Fruit fly (Drosophila melanogaster) whole organism, embryonic: ENCODE data around the gene CG1233.

ENCODE experiments used
- B-H1 ChIP-seq: fragments of 200-800 bp; sonication (Bioruptor generic); IDR thresholded peaks from 3 replicates; pipeline ENCODE4 v1.3.6; 2022; ENCODE audit warnings: missing biosample characterization, missing genetic modification characterization
- Blimp-1 ChIP-seq: fragments of 200-800 bp; sonication (Bioruptor generic); optimal IDR thresholded peaks from 3 replicates; lab custom pipeline; 2018; ENCODE audit warnings: missing biosample characterization, missing genetic modification characterization, mild to moderate bottlenecking, moderate library complexity, missing genetic modification reagents
- BtbVII ChIP-seq: fragments of 200-800 bp; sonication (Bioruptor generic); optimal IDR thresholded peaks from 3 replicates; lab custom pipeline; 2017; ENCODE audit warnings: missing biosample characterization, mild to moderate bottlenecking, missing genetic modification characterization
- CG11247 ChIP-seq: fragments of 200-800 bp; sonication (Bioruptor generic); IDR thresholded peaks from 2 replicates; pipeline ENCODE4 v1.3.6; 2022; ENCODE audit warnings: missing biosample characterization, missing genetic modification characterization
- CG12744 ChIP-seq: fragments of 200-800 bp; sonication (Bioruptor generic); optimal IDR thresholded peaks from 2 replicates; lab custom pipeline; 2016; ENCODE audit warnings: missing biosample characterization, missing genetic modification characterization
- CG13287 ChIP-seq: fragments of 200-800 bp; sonication (Bioruptor generic); IDR thresholded peaks from 2 replicates; pipeline ENCODE4 v1.3.6; 2022; ENCODE audit warnings: missing biosample characterization, missing genetic modification characterization; ENCODE audit not compliant: partially characterized antibody
- CG13296 ChIP-seq: fragments of 200-800 bp; sonication (Bioruptor generic); optimal IDR thresholded peaks from 3 replicates; lab custom pipeline; 2018; ENCODE audit warnings: missing biosample characterization, mild to moderate bottlenecking, missing genetic modification characterization
- CG14710 ChIP-seq: fragments of 200-800 bp; sonication (Bioruptor generic); optimal IDR thresholded peaks from 3 replicates; lab custom pipeline; 2019; ENCODE audit warnings: missing biosample characterization, mild to moderate bottlenecking, missing genetic modification characterization, moderate library complexity
- CG15073 ChIP-seq: fragments of 200-800 bp; sonication (Bioruptor generic); optimal IDR thresholded peaks from 2 replicates; lab custom pipeline; 2016; ENCODE audit warnings: missing biosample characterization, missing genetic modification characterization
- CG16813 ChIP-seq: fragments of 200-800 bp; sonication (Bioruptor generic); IDR thresholded peaks from 3 replicates; pipeline ENCODE4 v1.3.6; 2022; ENCODE audit warnings: missing biosample characterization, missing genetic modification characterization; ENCODE audit not compliant: partially characterized antibody
- CG17802 ChIP-seq: fragments of 200-800 bp; sonication (Bioruptor generic); optimal IDR thresholded peaks from 2 replicates; lab custom pipeline; 2018; ENCODE audit warnings: missing biosample characterization, mild to moderate bottlenecking, missing genetic modification characterization, moderate library complexity
- CG2120 ChIP-seq: fragments of 200-800 bp; sonication (Bioruptor generic); optimal IDR thresholded peaks from 3 replicates; lab custom pipeline; 2016; ENCODE audit warnings: missing biosample characterization, missing genetic modification characterization
- CG2678 ChIP-seq: fragments of 200-800 bp; sonication (Bioruptor generic); optimal IDR thresholded peaks from 3 replicates; lab custom pipeline; 2019; ENCODE audit warnings: missing biosample characterization, mild to moderate bottlenecking, missing genetic modification characterization, moderate library complexity
- CG32767 ChIP-seq: fragments of 200-800 bp; sonication (Bioruptor generic); IDR thresholded peaks from 2 replicates; pipeline ENCODE4 v1.3.6; 2022; ENCODE audit warnings: missing biosample characterization, missing genetic modification characterization
- CG43689 ChIP-seq: fragments of 200-800 bp; sonication (Bioruptor generic); IDR thresholded peaks from 2 replicates; pipeline ENCODE4 v1.3.6; 2022; ENCODE audit warnings: missing biosample characterization, missing genetic modification characterization
- CG4617 ChIP-seq: fragments of 200-800 bp; sonication (Bioruptor generic); optimal IDR thresholded peaks from 3 replicates; lab custom pipeline; 2016; ENCODE audit warnings: missing biosample characterization, missing genetic modification characterization, borderline replicate concordance
- CG4820 ChIP-seq: fragments of 200-800 bp; sonication (Bioruptor generic); optimal IDR thresholded peaks from 3 replicates; lab custom pipeline; 2016; ENCODE audit warnings: missing biosample characterization, missing genetic modification characterization
- CG5180 ChIP-seq: fragments of 200-800 bp; sonication (Bioruptor generic); optimal IDR thresholded peaks from 3 replicates; lab custom pipeline; 2017; ENCODE audit warnings: missing biosample characterization, missing genetic modification characterization, mild to moderate bottlenecking, moderate library complexity, missing genetic modification reagents
- CG6813 ChIP-seq: fragments of 200-800 bp; sonication (Bioruptor generic); optimal IDR thresholded peaks from 2 replicates; lab custom pipeline; 2017; ENCODE audit warnings: missing biosample characterization, missing genetic modification characterization, mild to moderate bottlenecking, moderate library complexity, missing genetic modification reagents
- CG7786 ChIP-seq: fragments of 200-800 bp; sonication (Bioruptor generic); optimal IDR thresholded peaks from 2 replicates; lab custom pipeline; 2016; ENCODE audit warnings: missing biosample characterization, missing genetic modification characterization
- CG9437 ChIP-seq: fragments of 200-800 bp; sonication (Bioruptor generic); optimal IDR thresholded peaks from 2 replicates; lab custom pipeline; 2018; ENCODE audit warnings: missing biosample characterization, mild to moderate bottlenecking, missing genetic modification characterization
- CTCF ChIP-seq: fragments of 200-800 bp; sonication (Bioruptor generic); optimal IDR thresholded peaks from 2 replicates; lab custom pipeline; 2017; ENCODE audit warnings: missing biosample characterization, mild to moderate bottlenecking, missing genetic modification characterization, moderate library complexity
- D ChIP-seq, 2 experiments: fragments of 200-800 bp in 1 of 2; fragments of >200 bp in 1 of 2; sonication (Bioruptor generic) in 1 of 2; optimal IDR thresholded peaks; 2 replicates in 1 of 2; 3 replicates in 1 of 2; lab custom pipeline; 2017; ENCODE audit warnings: mild to moderate bottlenecking in 1 of 2, missing biosample characterization in 1 of 2, missing genetic modification characterization in 1 of 2, missing genetic modification reagents in 1 of 2
- Dbx ChIP-seq: fragments of 200-800 bp; sonication (Bioruptor generic); IDR thresholded peaks from 3 replicates; pipeline ENCODE4 v1.3.6; 2022; ENCODE audit warnings: missing biosample characterization, missing genetic modification characterization
- Doc2 ChIP-seq: fragments of 200-800 bp; sonication (Bioruptor generic); IDR thresholded peaks from 2 replicates; pipeline ENCODE4 v1.3.6; 2022; ENCODE audit warnings: missing biosample characterization, missing genetic modification characterization
- Doc3 ChIP-seq: fragments of 200-800 bp; sonication (Bioruptor generic); IDR thresholded peaks from 3 replicates; pipeline ENCODE4 v1.3.6; 2022; ENCODE audit warnings: missing biosample characterization, missing genetic modification characterization; ENCODE audit not compliant: partially characterized antibody
- Drgx ChIP-seq: fragments of 200-800 bp; sonication (Bioruptor generic); IDR thresholded peaks from 2 replicates; pipeline ENCODE4 v1.3.6; 2022; ENCODE audit warnings: missing biosample characterization, missing genetic modification characterization
- HLH3B ChIP-seq: fragments of 200-800 bp; sonication (Bioruptor generic); IDR thresholded peaks from 2 replicates; pipeline ENCODE4 v1.3.6; 2022; ENCODE audit warnings: missing biosample characterization, missing genetic modification characterization
- Hmr ChIP-seq: fragments of 200-800 bp; sonication (Bioruptor generic); optimal IDR thresholded peaks from 3 replicates; lab custom pipeline; 2017; ENCODE audit warnings: mild to moderate bottlenecking, missing biosample characterization, missing genetic modification reagents, missing genetic modification characterization
- Hr78 ChIP-seq, 2 experiments: fragments of 200-800 bp in 1 of 2; fragments of >200 bp in 1 of 2; sonication (Bioruptor generic) in 1 of 2; optimal IDR thresholded peaks; 2 replicates each; lab custom pipeline; 2017 to 2019; ENCODE audit warnings: missing biosample characterization in 2 of 2, missing genetic modification characterization in 2 of 2, mild to moderate bottlenecking in 1 of 2, moderate library complexity in 1 of 2
- Jarid2 ChIP-seq: fragments of 200-800 bp; sonication (Bioruptor generic); optimal IDR thresholded peaks from 3 replicates; lab custom pipeline; 2017; ENCODE audit warnings: mild to moderate bottlenecking, missing biosample characterization, missing genetic modification reagents, missing genetic modification characterization
- MESR4 ChIP-seq: fragments of 200-800 bp; sonication (Bioruptor generic); optimal IDR thresholded peaks from 2 replicates; lab custom pipeline; 2018; ENCODE audit warnings: missing biosample characterization, mild to moderate bottlenecking, missing genetic modification characterization, moderate library complexity
- Nf-YA ChIP-seq: fragments of 200-800 bp; sonication (Bioruptor generic); IDR thresholded peaks from 2 replicates; pipeline ENCODE4 v1.3.6; 2022; ENCODE audit warnings: missing biosample characterization, missing genetic modification characterization
- Sox100B ChIP-seq: fragments of 200-800 bp; sonication (Bioruptor generic); optimal IDR thresholded peaks from 3 replicates; lab custom pipeline; 2018; ENCODE audit warnings: missing biosample characterization, mild to moderate bottlenecking, missing genetic modification characterization
- Ssrp ChIP-seq: fragments of 200-800 bp; sonication (Bioruptor generic); optimal IDR thresholded peaks from 2 replicates; lab custom pipeline; 2018; ENCODE audit warnings: missing biosample characterization, mild to moderate bottlenecking, missing genetic modification characterization, moderate library complexity
- Tbp ChIP-seq: fragments of >200 bp; optimal IDR thresholded peaks from 2 replicates; lab custom pipeline; 2018; ENCODE audit warnings: missing biosample characterization, missing genetic modification characterization
- cwo ChIP-seq: fragments of 200-800 bp; sonication (Bioruptor generic); optimal IDR thresholded peaks from 3 replicates; lab custom pipeline; 2017; ENCODE audit warnings: missing biosample characterization, missing genetic modification characterization, mild to moderate bottlenecking, moderate library complexity, missing genetic modification reagents
- dmrt11E ChIP-seq: fragments of 200-800 bp; sonication (Bioruptor generic); optimal IDR thresholded peaks from 3 replicates; lab custom pipeline; 2018; ENCODE audit warnings: missing biosample characterization, mild to moderate bottlenecking, missing genetic modification characterization, moderate library complexity
- eve ChIP-seq, 2 experiments: fragments of >200 bp; optimal IDR thresholded peaks; 2 replicates each; lab custom pipeline; 2017; ENCODE audit warnings: missing biosample characterization in 2 of 2, missing genetic modification characterization in 2 of 2
- hb ChIP-seq: fragments of 200-800 bp; sonication (Bioruptor generic); IDR thresholded peaks from 3 replicates; pipeline ENCODE4 v1.3.6; 2022; ENCODE audit warnings: missing biosample characterization, missing genetic modification characterization; ENCODE audit not compliant: partially characterized antibody
- hkb ChIP-seq, 2 experiments: fragments of 200-800 bp in 1 of 2; fragments of >200 bp in 1 of 2; sonication (Bioruptor generic) in 1 of 2; IDR thresholded peaks in 1 of 2; optimal IDR thresholded peaks in 1 of 2; 2 replicates each; pipeline versions ENCODE4 v1.3.6 to Lab custom; 2017 to 2022; ENCODE audit warnings: missing biosample characterization in 1 of 2, missing genetic modification characterization in 1 of 2
- nau ChIP-seq: fragments of 200-800 bp; sonication (Bioruptor generic); optimal IDR thresholded peaks from 3 replicates; lab custom pipeline; 2017; ENCODE audit warnings: missing biosample characterization, mild to moderate bottlenecking, missing genetic modification characterization, missing genetic modification reagents
- org-1 ChIP-seq: fragments of 200-800 bp; sonication (Bioruptor generic); optimal IDR thresholded peaks from 2 replicates; lab custom pipeline; 2017; ENCODE audit warnings: missing biosample characterization, missing genetic modification characterization
- p53 ChIP-seq: fragments of 200-800 bp; sonication (Bioruptor generic); optimal IDR thresholded peaks from 2 replicates; lab custom pipeline; 2016; ENCODE audit warnings: missing biosample characterization, missing genetic modification characterization
- peb ChIP-seq: fragments of 200-800 bp; sonication (Bioruptor generic); IDR thresholded peaks from 2 replicates; pipeline ENCODE4 v1.3.6; 2022; ENCODE audit warnings: missing biosample characterization, missing genetic modification characterization
- schlank ChIP-seq: fragments of 200-800 bp; sonication (Bioruptor generic); optimal IDR thresholded peaks from 2 replicates; lab custom pipeline; 2018; ENCODE audit warnings: missing biosample characterization, mild to moderate bottlenecking, missing genetic modification characterization
- shn ChIP-seq: fragments of 200-800 bp; sonication (Bioruptor generic); optimal IDR thresholded peaks from 3 replicates; lab custom pipeline; 2016; ENCODE audit warnings: missing biosample characterization, missing genetic modification characterization
- slbo ChIP-seq: fragments of 200-800 bp; sonication (Bioruptor generic); IDR thresholded peaks from 2 replicates; pipeline ENCODE4 v1.3.6; 2022; ENCODE audit warnings: missing biosample characterization, missing genetic modification characterization
- sug ChIP-seq: fragments of 200-800 bp; optimal IDR thresholded peaks from 2 replicates; lab custom pipeline; 2019; ENCODE audit warnings: missing biosample characterization, mild to moderate bottlenecking, missing genetic modification characterization, moderate library complexity
- z ChIP-seq: fragments of 200-800 bp; sonication (Bioruptor generic); IDR thresholded peaks from 3 replicates; pipeline ENCODE4 v1.3.6; 2022; ENCODE audit warnings: missing biosample characterization, missing genetic modification characterization

CG1233 gene

DNA sequence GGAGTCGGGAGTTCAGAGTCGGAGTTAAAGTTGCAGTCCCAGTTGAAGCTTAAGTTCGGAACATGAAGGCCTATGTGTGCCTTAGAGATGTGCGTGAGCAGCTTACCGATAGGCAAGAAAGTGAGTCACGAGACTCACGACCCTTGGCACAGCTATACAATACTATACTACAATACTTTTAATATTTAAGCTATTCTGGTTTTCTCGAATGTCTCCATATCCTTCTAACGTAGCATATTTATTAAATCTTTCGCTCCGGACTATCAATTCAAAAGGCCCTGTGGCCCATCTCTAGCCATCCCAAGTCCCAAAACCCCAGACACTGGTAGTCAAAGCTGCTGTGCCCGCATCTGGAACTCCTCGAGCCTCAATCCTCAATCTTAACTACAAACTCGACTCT lies 28.9 kb downstream of the CG1233 start (continued):
- TF ChIP-seq shn (GFP tag; lab: Kevin White, UChicago) (no peak), CG17802 (tag; lab: Kevin White, UChicago) (no peak), Ssrp (tag; lab: Kevin White, UChicago) (no peak), Sox100B (GFP tag; lab: Kevin White, UChicago) (no peak), CG32767 (GFP tag; lab: Robert Waterston, UW) (no peak), dmrt11E (tag; lab: Kevin White, UChicago) (no peak), CG43689 (GFP tag; lab: Robert Waterston, UW) (no peak), CG4617 (GFP tag; lab: Kevin White, UChicago) (no peak), D (optimal IDR thresholded peaks at IDR 0.05; lab: Kevin White, UChicago) (no peak), D (GFP tag; optimal IDR thresholded peaks at IDR 0.05; lab: Kevin White, UChicago) (no peak), HLH3B (GFP tag; lab: Robert Waterston, UW) (no peak), BtbVII (no peak), hb (GFP tag; lab: Robert Waterston, UW) (no peak), Nf-YA (no peak), p53 (GFP tag; lab: Kevin White, UChicago) (no peak), CG2678 (tag; lab: Kevin White, UChicago) (no peak), org-1 (GFP tag; lab: Kevin White, UChicago) (no peak), Blimp-1 (peak; percentile 16), cwo (no peak), slbo (GFP tag; lab: Robert Waterston, UW) (no peak), CG11247 (GFP tag; lab: Robert Waterston, UW) (no peak), CG4820 (GFP tag; lab: Kevin White, UChicago) (no peak), CG16813 (GFP tag; lab: Robert Waterston, UW) (peak; percentile 64), Dbx (no peak), CG14710 (tag; lab: Kevin White, UChicago) (peak; percentile 22), peb (GFP tag; lab: Robert Waterston, UW) (no peak), sug (tag; lab: Kevin White, UChicago) (no peak), CG5180 (GFP tag; lab: Kevin White, UChicago) (no peak), Doc2 (GFP tag; lab: Robert Waterston, UW) (no peak), CG9437 (GFP tag; lab: Kevin White, UChicago) (no peak), Doc3 (GFP tag; lab: Robert Waterston, UW) (peak; percentile 59; the same call in 2 of the 3 replicates), CG13296 (no peak), CTCF (GFP tag; lab: Kevin White, UChicago) (no peak), hkb (optimal IDR thresholded peaks at IDR 0.05; lab: Kevin White, UChicago) (no peak), hkb (GFP tag; IDR thresholded peaks at IDR 0.05; lab: Robert Waterston, UW) (no peak), CG13287 (GFP tag; lab: Robert Waterston, UW) (no peak), z (GFP tag; lab: Robert Waterston, UW) (no peak), Jarid2 (GFP tag; lab: Kevin White, UChicago) (no peak), B-H1 (GFP tag; lab: Robert Waterston, UW) (no peak), CG6813 (GFP tag; lab: Kevin White, UChicago) (no peak), MESR4 (GFP tag; lab: Kevin White, UChicago) (no peak), Tbp (GFP tag; lab: Kevin White, UChicago) (no peak), CG7786 (GFP tag; lab: Kevin White, UChicago) (no peak), CG2120 (GFP tag; lab: Kevin White, UChicago) (no peak), schlank (tag; lab: Kevin White, UChicago) (no peak), nau (GFP tag; lab: Kevin White, UChicago) (no peak), Drgx (GFP tag; lab: Robert Waterston, UW) (no peak), Hr78 (GFP tag; optimal IDR thresholded peaks at IDR 0.05; lab: Kevin White, UChicago) (no peak), eve (GFP tag; optimal IDR thresholded peaks at IDR 0.05; lab: Kevin White, UChicago) (no peak), CG12744 (GFP tag; lab: Kevin White, UChicago) (no peak), Hmr (GFP tag; lab: Kevin White, UChicago) (no peak), CG15073 (no peak)
